Worm (Caenorhabditis elegans): ENCODE measurements around the gene str-136.

- no peak for TF ChIP-seq flt-1 (GFP tag; IDR thresholded peaks at IDR 0.05)
- no peak for TF ChIP-seq cog-1 (tag; optimal IDR thresholded peaks at IDR 0.05)
- no peak for TF ChIP-seq ref-1 (GFP tag; conservative IDR thresholded peaks at IDR 0.05)
- TF ChIP-seq T22C8.4 (GFP tag; IDR thresholded peaks at IDR 0.05): no peak
- TF ChIP-seq klf-2 (GFP tag; conservative IDR thresholded peaks at IDR 0.05): no peak
- no peak for TF ChIP-seq med-1 (GFP tag; optimal IDR thresholded peaks at IDR 0.05; ENCODE audit: insufficient read depth)
- no peak for TF ChIP-seq ztf-29 (GFP tag; IDR thresholded peaks at IDR 0.05)
- no peak for TF ChIP-seq tab-1 (GFP tag; IDR thresholded peaks at IDR 0.05)
- TF ChIP-seq ztf-23 (GFP tag; IDR thresholded peaks at IDR 0.05): no peak
These were observed 8.9 kb downstream of the str-136 start for ce11 chrV:8269878-8270277.

All from whole organism, midembryonic.